Worm (Caenorhabditis elegans): ENCODE results near the gene srw-109.

srw-109 gene

ce11 chrV:574639-575038 is 34.1 kb downstream of the srw-109 start, which contains the start of gene C14C6.13:
TSS of gene C14C6.13 (minus strand) at chrV:574739.
- TF ChIP-seq unc-39 (tag; optimal IDR thresholded peaks at IDR 0.05) (no peak), fkh-2 (tag; optimal IDR thresholded peaks at IDR 0.05) (no peak), R02D3.7 (tag; optimal IDR thresholded peaks at IDR 0.05) (no peak), mml-1 (tag; optimal IDR thresholded peaks at IDR 0.05) (no peak), nhr-77 (tag; optimal IDR thresholded peaks at IDR 0.05) (no peak), ceh-9 (tag; optimal IDR thresholded peaks at IDR 0.05) (no peak), nhr-23 (tag; optimal IDR thresholded peaks at IDR 0.05) (no peak), ztf-11 (tag; optimal IDR thresholded peaks at IDR 0.05) (no peak), elt-3 (tag; optimal IDR thresholded peaks at IDR 0.05) (no peak), nhr-11 (tag; optimal IDR thresholded peaks at IDR 0.05) (no peak), ztf-4 (tag; optimal IDR thresholded peaks at IDR 0.05) (no peak), zag-1 (tag; optimal IDR thresholded peaks at IDR 0.05) (no peak), elt-1 (tag; optimal IDR thresholded peaks at IDR 0.05) (no peak), eor-1 (tag; optimal IDR thresholded peaks at IDR 0.05) (no peak), aly-2 (tag; optimal IDR thresholded peaks at IDR 0.05) (no peak), lsy-12 (tag; optimal IDR thresholded peaks at IDR 0.05) (no peak), elt-2 (tag; optimal IDR thresholded peaks at IDR 0.05) (no peak), fos-1 (tag; optimal IDR thresholded peaks at IDR 0.05) (no peak)

DNA sequence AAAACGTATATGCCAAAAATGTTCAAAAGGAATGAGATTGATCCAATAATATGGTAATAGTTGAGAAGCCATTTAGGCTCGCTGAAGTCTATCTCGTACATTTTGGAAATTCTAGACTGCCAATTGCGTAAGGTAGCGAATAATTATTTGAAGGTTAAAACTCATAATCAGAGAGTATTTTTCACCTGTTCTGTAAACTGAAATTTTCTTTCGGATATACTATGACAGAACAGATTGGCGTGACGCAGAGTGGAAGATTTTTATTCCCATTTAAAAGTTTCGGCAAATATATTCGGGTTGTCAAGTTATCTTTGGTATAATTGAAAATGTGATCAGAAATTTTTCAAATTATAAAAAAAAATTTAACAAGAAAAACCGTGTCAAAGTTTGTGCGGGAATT is 40.6 kb downstream of the srw-109 start, which contains the start of gene sri-72:
Gene sri-72 (minus strand): TSS at position 101 of the 400 bp plus-strand sequence.
- TF ChIP-seq ceh-16 (tag; optimal IDR thresholded peaks at IDR 0.05), result no peak
- TF ChIP-seq ZK546.5 (tag; optimal IDR thresholded peaks at IDR 0.05), result no peak
- TF ChIP-seq nhr-67 (tag; optimal IDR thresholded peaks at IDR 0.05), result no peak
- TF ChIP-seq fkh-2 (tag; optimal IDR thresholded peaks at IDR 0.05), result no peak
- TF ChIP-seq pqm-1 (tag; optimal IDR thresholded peaks at IDR 0.05), result no peak
- no peak for TF ChIP-seq elt-1 (tag; optimal IDR thresholded peaks at IDR 0.05)
- no peak for TF ChIP-seq ceh-9 (tag; optimal IDR thresholded peaks at IDR 0.05)
- no peak for TF ChIP-seq mdl-1 (tag; optimal IDR thresholded peaks at IDR 0.05)
- no peak for TF ChIP-seq ama-1 (optimal IDR thresholded peaks at IDR 0.05)

- TF ChIP-seq sea-2 (GFP tag; optimal IDR thresholded peaks at IDR 0.05) (no peak), nhr-23 (tag; optimal IDR thresholded peaks at IDR 0.05) (no peak), elt-3 (tag; optimal IDR thresholded peaks at IDR 0.05) (no peak), elt-2 (tag; optimal IDR thresholded peaks at IDR 0.05) (no peak), ceh-28 (tag; optimal IDR thresholded peaks at IDR 0.05) (no peak), jun-1 (tag; optimal IDR thresholded peaks at IDR 0.05) (no peak), mdl-1 (tag; optimal IDR thresholded peaks at IDR 0.05) (no peak), lin-15B (tag; optimal IDR thresholded peaks at IDR 0.05) (no peak), ceh-16 (tag; optimal IDR thresholded peaks at IDR 0.05) (no peak)
Observed at ce11 chrV:565984-566383, 42.8 kb downstream of the srw-109 start, which contains the start of gene sri-73. TSS of gene sri-73 (minus strand) at chrV:566084.

DNA sequence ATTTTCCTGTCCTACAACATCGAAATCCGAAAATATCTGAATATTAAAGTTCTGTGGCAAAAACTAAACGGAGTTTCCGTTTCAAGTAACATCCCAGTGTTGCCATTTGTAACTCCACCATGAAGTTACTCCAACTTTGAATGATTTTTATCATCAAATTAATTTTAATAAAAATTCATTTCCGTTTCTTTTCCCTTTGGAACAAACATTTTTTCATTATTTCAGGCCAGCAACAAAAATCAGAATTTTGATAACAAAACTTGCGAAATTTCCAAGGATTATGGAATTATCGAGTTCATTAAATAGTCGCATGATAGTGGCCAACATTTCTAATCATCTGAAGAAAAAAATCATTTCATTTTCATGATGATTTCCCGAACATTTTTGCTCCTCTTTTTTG is 45.9 kb downstream of the srw-109 start, which contains the start of gene C14C6.2:
Gene C14C6.2 (plus strand): TSS at position 301 of the 400 bp plus-strand sequence.
- TF ChIP-seq eor-1 (tag; optimal IDR thresholded peaks at IDR 0.05) (no peak), fos-1 (tag; optimal IDR thresholded peaks at IDR 0.05) (no peak), elt-2 (tag; optimal IDR thresholded peaks at IDR 0.05) (peak; percentile 9), nhr-11 (tag; optimal IDR thresholded peaks at IDR 0.05) (no peak), R02D3.7 (tag; optimal IDR thresholded peaks at IDR 0.05) (no peak), jun-1 (tag; optimal IDR thresholded peaks at IDR 0.05) (no peak), nhr-77 (tag; optimal IDR thresholded peaks at IDR 0.05) (no peak), mml-1 (tag; optimal IDR thresholded peaks at IDR 0.05) (no peak)

- TF ChIP-seq unc-62 (GFP tag; optimal IDR thresholded peaks at IDR 0.05), result no peak
- no peak for TF ChIP-seq nhr-67 (tag; optimal IDR thresholded peaks at IDR 0.05)
- TF ChIP-seq elt-3 (tag; optimal IDR thresholded peaks at IDR 0.05), result no peak
- TF ChIP-seq elt-2 (tag; optimal IDR thresholded peaks at IDR 0.05), result no peak
- no peak for TF ChIP-seq elt-1 (tag; optimal IDR thresholded peaks at IDR 0.05)
- no peak for TF ChIP-seq pha-4 (tag; optimal IDR thresholded peaks at IDR 0.05)
- no peak for TF ChIP-seq eor-1 (tag; optimal IDR thresholded peaks at IDR 0.05)
- no peak for TF ChIP-seq hmg-11 (tag; optimal IDR thresholded peaks at IDR 0.05)
Observed at ce11 chrV:559940-560339, 48.8 kb downstream of the srw-109 start, which contains the start of gene srx-7. TSS of gene srx-7 (plus strand) at chrV:560195.

All from whole organism, L3 larva.